Worm (Caenorhabditis elegans): ENCODE results near the gene srj-33.

The srj-33 gene

ce11 chrV:9970119-9970518 lies 32.8 kb upstream of the srj-33 start (continued):
- TF ChIP-seq ama-1 (optimal IDR thresholded peaks at IDR 0.05) (no peak), ama-1 (GFP tag; optimal IDR thresholded peaks at IDR 0.05) (peak; percentile 85 to 94), Y95B8A.8 (GFP tag; IDR thresholded peaks at IDR 0.05) (0 out of 2 replicates have a peak, but pooled peaks have one; percentile 80), hmg-1.2 (GFP tag; IDR thresholded peaks at IDR 0.05) (peak; percentile 78), ceh-40 (GFP tag; IDR thresholded peaks at IDR 0.05) (peak; percentile 81; the same call in 1 of the 2 replicates), athp-1 (tag; optimal IDR thresholded peaks at IDR 0.05) (peak; percentile 95), unc-62 (GFP tag; optimal IDR thresholded peaks at IDR 0.05) (no peak), unc-130 (GFP tag; optimal IDR thresholded peaks at IDR 0.05) (peak; percentile 76), bed-1 (GFP tag; IDR thresholded peaks at IDR 0.05) (peak; percentile 94), hrde-1 (tag; optimal IDR thresholded peaks at IDR 0.05; ENCODE audit: borderline replicate concordance) (peak; percentile 86), attf-5 (GFP tag; optimal IDR thresholded peaks at IDR 0.05) (peak; percentile 85), rec-8 (tag; optimal IDR thresholded peaks at IDR 0.05) (peak; percentile 88 to 96), madf-6 (GFP tag; IDR thresholded peaks at IDR 0.05) (peak; percentile 71), mel-28 (tag; optimal IDR thresholded peaks at IDR 0.05; ENCODE audit: borderline replicate concordance) (peak; percentile 45), akir-1 (GFP tag; optimal IDR thresholded peaks at IDR 0.05) (peak; percentile 64), tbx-9 (tag; optimal IDR thresholded peaks at IDR 0.05; ENCODE audit: borderline replicate concordance) (peak; percentile 70), F23B12.7 (tag; optimal IDR thresholded peaks at IDR 0.05; ENCODE audit: insufficient read depth) (peak; percentile 94), madf-10 (tag; optimal IDR thresholded peaks at IDR 0.05) (peak; percentile 85), ceh-27 (GFP tag; optimal IDR thresholded peaks at IDR 0.05) (peak; percentile 78), bed-2 (GFP tag; IDR thresholded peaks at IDR 0.05) (no peak), F33H1.4 (GFP tag; IDR thresholded peaks at IDR 0.05) (0 out of 2 replicates have a peak, but pooled peaks have one; percentile 33), snpc-4 (GFP tag; optimal IDR thresholded peaks at IDR 0.05) (peak; percentile 87), snpc-4 (tag; optimal IDR thresholded peaks at IDR 0.05) (peak in 3 of 4 experiments; percentile 72 to 78 (median 74)), nhr-90 (tag; optimal IDR thresholded peaks at IDR 0.05) (peak; percentile 97), Y67H2A.10 (GFP tag; conservative IDR thresholded peaks at IDR 0.05) (peak; percentile 66; the same call in 1 of the 2 replicates), lin-35 (GFP tag; optimal IDR thresholded peaks at IDR 0.05) (peak in 2 of 3 experiments; percentile 35 to 70), zim-3 (tag; optimal IDR thresholded peaks at IDR 0.05) (peak; percentile 94), ztf-3 (GFP tag; optimal IDR thresholded peaks at IDR 0.05) (peak; percentile 35), nhr-179 (tag; optimal IDR thresholded peaks at IDR 0.05) (peak; percentile 69), F49E8.2 (tag; optimal IDR thresholded peaks at IDR 0.05; ENCODE audit: insufficient read depth) (peak; percentile 71), nfya-2 (GFP tag; IDR thresholded peaks at IDR 0.05) (no peak), B0019.2 (GFP tag; conservative IDR thresholded peaks at IDR 0.05) (no peak), sptf-2 (GFP tag; optimal IDR thresholded peaks at IDR 0.05) (peak; percentile 97), somi-1 (GFP tag; optimal IDR thresholded peaks at IDR 0.05) (peak; percentile 85), efl-1 (GFP tag; optimal IDR thresholded peaks at IDR 0.05) (peak; percentile 32), zfh-2 (GFP tag; conservative IDR thresholded peaks at IDR 0.05) (peak; percentile 92), snpc-3.4 (tag; optimal IDR thresholded peaks at IDR 0.05) (peak; percentile 84), mes-4 (tag; optimal IDR thresholded peaks at IDR 0.05) (peak; percentile 92), ztf-25 (GFP tag; IDR thresholded peaks at IDR 0.05) (peak; percentile 95), C17E4.6 (GFP tag; IDR thresholded peaks at IDR 0.05) (peak; percentile 72; the same call in 1 of the 2 replicates), nhr-27 (tag; optimal IDR thresholded peaks at IDR 0.05) (peak; percentile 57), nfya-1 (tag; optimal IDR thresholded peaks at IDR 0.05; ENCODE audit: borderline replicate concordance, insufficient read depth) (no peak), ZK185.1 (tag; optimal IDR thresholded peaks at IDR 0.05; ENCODE audit: poor library complexity, severe bottlenecking) (peak; percentile 94), madf-3 (GFP tag; IDR thresholded peaks at IDR 0.05) (peak; percentile 83), ets-4 (GFP tag; optimal IDR thresholded peaks at IDR 0.05) (peak; percentile 84), tbp1 (GFP tag; optimal IDR thresholded peaks at IDR 0.05) (peak; percentile 99), sdz-38 (tag; optimal IDR thresholded peaks at IDR 0.05) (peak; percentile 48)

Measured in whole organism, young adult.